Worm (Caenorhabditis elegans): ENCODE results near the gene sre-28.

sre-28 gene

ce11 chrV:9909624-9910023, 34.6 kb upstream of the sre-28 start:
- TF ChIP-seq hmg-11 (tag; optimal IDR thresholded peaks at IDR 0.05): no peak
- no peak for TF ChIP-seq eor-1 (tag; optimal IDR thresholded peaks at IDR 0.05)
- no peak for TF ChIP-seq zag-1 (tag; optimal IDR thresholded peaks at IDR 0.05)
- TF ChIP-seq lin-39 (tag; optimal IDR thresholded peaks at IDR 0.05): no peak
- no peak for TF ChIP-seq nhr-237 (tag; optimal IDR thresholded peaks at IDR 0.05)
- no peak for TF ChIP-seq nhr-25 (tag; optimal IDR thresholded peaks at IDR 0.05)
- TF ChIP-seq nhr-43 (tag; optimal IDR thresholded peaks at IDR 0.05; ENCODE audit: poor library complexity, severe bottlenecking): no peak
- TF ChIP-seq nhr-67 (tag; optimal IDR thresholded peaks at IDR 0.05): no peak
- TF ChIP-seq nhr-76 (tag; optimal IDR thresholded peaks at IDR 0.05): no peak
- TF ChIP-seq pha-4 (tag; optimal IDR thresholded peaks at IDR 0.05): no peak
- no peak for TF ChIP-seq elt-2 (tag; optimal IDR thresholded peaks at IDR 0.05)
- no peak for TF ChIP-seq ceh-82 (tag; optimal IDR thresholded peaks at IDR 0.05)
- TF ChIP-seq aly-2 (tag; optimal IDR thresholded peaks at IDR 0.05): no peak
- TF ChIP-seq jun-1 (tag; optimal IDR thresholded peaks at IDR 0.05): no peak
- no peak for TF ChIP-seq lsy-12 (tag; optimal IDR thresholded peaks at IDR 0.05)
- TF ChIP-seq egl-27 (tag; optimal IDR thresholded peaks at IDR 0.05): no peak
- TF ChIP-seq unc-39 (tag; optimal IDR thresholded peaks at IDR 0.05): no peak
- TF ChIP-seq fkh-10 (GFP tag; optimal IDR thresholded peaks at IDR 0.05): no peak
- TF ChIP-seq nhr-23 (tag; optimal IDR thresholded peaks at IDR 0.05): no peak

ce11 chrV:9911165-9911564, 33.0 kb upstream of the sre-28 start:
- no peak for TF ChIP-seq egl-5 (tag; optimal IDR thresholded peaks at IDR 0.05)
- peak; percentile 57 for TF ChIP-seq elt-1 (tag; optimal IDR thresholded peaks at IDR 0.05)

- no peak for TF ChIP-seq ama-1 (optimal IDR thresholded peaks at IDR 0.05)
- TF ChIP-seq ZK546.5 (tag; optimal IDR thresholded peaks at IDR 0.05): no peak
- no peak for TF ChIP-seq lsy-12 (tag; optimal IDR thresholded peaks at IDR 0.05)
- no peak for TF ChIP-seq aly-2 (tag; optimal IDR thresholded peaks at IDR 0.05)
- TF ChIP-seq ceh-16 (tag; optimal IDR thresholded peaks at IDR 0.05): no peak
- no peak for TF ChIP-seq unc-62 (GFP tag; optimal IDR thresholded peaks at IDR 0.05)
- no peak for TF ChIP-seq R02D3.7 (tag; optimal IDR thresholded peaks at IDR 0.05)
- TF ChIP-seq pqm-1 (tag; optimal IDR thresholded peaks at IDR 0.05): no peak
- no peak for TF ChIP-seq egl-27 (tag; optimal IDR thresholded peaks at IDR 0.05)
- TF ChIP-seq nhr-237 (tag; optimal IDR thresholded peaks at IDR 0.05): no peak
- TF ChIP-seq sea-2 (GFP tag; optimal IDR thresholded peaks at IDR 0.05): no peak
- TF ChIP-seq skn-1 (tag; optimal IDR thresholded peaks at IDR 0.05): no peak
- no peak for TF ChIP-seq egl-5 (tag; optimal IDR thresholded peaks at IDR 0.05)
- TF ChIP-seq nhr-25 (tag; optimal IDR thresholded peaks at IDR 0.05): no peak
- no peak for TF ChIP-seq nhr-76 (tag; optimal IDR thresholded peaks at IDR 0.05)
- no peak for TF ChIP-seq nhr-11 (tag; optimal IDR thresholded peaks at IDR 0.05)
These were observed 30.3 kb upstream of the sre-28 start, which contains the start of gene fipr-10 for ce11 chrV:9913863-9914262. Gene fipr-10, plus strand, starts transcription at chrV:9914163.

ce11 chrV:9915021-9915420, 29.2 kb upstream of the sre-28 start, which contains the start of gene mec-9:
Gene mec-9, minus strand, starts transcription at chrV:9915121.
- TF ChIP-seq egl-27 (tag; optimal IDR thresholded peaks at IDR 0.05) (no peak), elt-1 (tag; optimal IDR thresholded peaks at IDR 0.05) (no peak), ztf-4 (tag; optimal IDR thresholded peaks at IDR 0.05) (no peak), fos-1 (tag; optimal IDR thresholded peaks at IDR 0.05) (no peak)

- TF ChIP-seq egl-5 (tag; optimal IDR thresholded peaks at IDR 0.05) (no peak), nhr-67 (tag; optimal IDR thresholded peaks at IDR 0.05) (no peak), sea-2 (GFP tag; optimal IDR thresholded peaks at IDR 0.05) (no peak), jun-1 (tag; optimal IDR thresholded peaks at IDR 0.05) (no peak), lin-39 (tag; optimal IDR thresholded peaks at IDR 0.05) (no peak), ztf-11 (tag; optimal IDR thresholded peaks at IDR 0.05) (no peak), fos-1 (tag; optimal IDR thresholded peaks at IDR 0.05) (no peak), mml-1 (tag; optimal IDR thresholded peaks at IDR 0.05) (no peak), lsy-12 (tag; optimal IDR thresholded peaks at IDR 0.05) (no peak), ceh-28 (tag; optimal IDR thresholded peaks at IDR 0.05) (no peak)
These were observed 27.5 kb upstream of the sre-28 start, which contains the start of gene C50H2.4 for ce11 chrV:9916665-9917064. Gene C50H2.4, plus strand, starts transcription at chrV:9916965.
